Fruit fly (Drosophila melanogaster) whole organism, embryonic: ENCODE data around the gene CG10845.

Experiments
- CG11398 ChIP-seq: fragments of 200-800 bp; sonication (Bioruptor generic); optimal IDR thresholded peaks from 2 replicates; lab custom pipeline; 2016; ENCODE audit warnings: missing biosample characterization, missing genetic modification characterization
- CTCF ChIP-seq: fragments of 200-800 bp; sonication (Bioruptor generic); optimal IDR thresholded peaks from 2 replicates; lab custom pipeline; 2017; ENCODE audit warnings: missing biosample characterization, mild to moderate bottlenecking, missing genetic modification characterization, moderate library complexity
- Dek ChIP-seq: fragments of 200-800 bp; sonication (Bioruptor generic); optimal IDR thresholded peaks from 3 replicates; lab custom pipeline; 2019; ENCODE audit warnings: missing biosample characterization, mild to moderate bottlenecking, missing genetic modification characterization, moderate library complexity
- Hey ChIP-seq: fragments of 200-800 bp; sonication (Bioruptor generic); optimal IDR thresholded peaks from 3 replicates; lab custom pipeline; 2018; ENCODE audit warnings: missing biosample characterization, mild to moderate bottlenecking, missing genetic modification characterization
- sug ChIP-seq: fragments of 200-800 bp; optimal IDR thresholded peaks from 2 replicates; lab custom pipeline; 2019; ENCODE audit warnings: missing biosample characterization, mild to moderate bottlenecking, missing genetic modification characterization, moderate library complexity

DNA sequence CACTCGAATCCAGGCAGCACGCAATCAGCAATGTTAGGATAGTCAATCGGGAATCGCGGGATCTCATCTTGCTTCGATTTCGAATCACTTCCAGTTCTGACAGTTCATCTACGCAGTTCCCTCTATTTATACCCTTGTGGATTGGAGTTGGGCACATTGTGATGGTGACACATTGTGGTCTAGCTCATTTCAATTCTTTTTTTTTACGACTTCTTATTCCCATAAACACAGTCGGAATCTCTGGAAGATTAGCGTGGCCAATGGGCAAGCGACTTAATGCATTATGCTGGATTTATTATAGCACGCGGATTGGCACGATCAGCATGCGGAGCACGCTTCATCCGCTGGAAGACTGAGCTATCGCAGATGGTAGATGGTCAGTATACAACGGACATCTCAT lies 38.9 kb upstream of the CG10845 start, which contains the start of gene CG13640:
- no peak for TF ChIP-seq sug (tag; lab: Kevin White, UChicago)
- no peak for TF ChIP-seq Dek
- TF ChIP-seq CTCF (GFP tag; lab: Kevin White, UChicago), result no peak
- TF ChIP-seq CG11398, result no peak
- no peak for TF ChIP-seq Hey (tag; lab: Kevin White, UChicago)
